Worm (Caenorhabditis elegans) whole organism, L1 larva: ENCODE measurements around the gene clec-179.

Source experiments
- C16A3.4 ChIP-seq: fragments of 150-350 bp; optimal IDR thresholded peaks from 2 replicates; lab custom pipeline; 2014; ENCODE audit warnings: missing biosample characterization, missing genetic modification characterization
- C34B4.2 ChIP-seq: sonication (generic microtip); optimal IDR thresholded peaks from 2 replicates; lab custom pipeline; 2017; ENCODE audit warnings: mild to moderate bottlenecking, missing genetic modification characterization, missing compliant biosample characterization
- F16B12.6 ChIP-seq: fragments of 150-350 bp; optimal IDR thresholded peaks from 2 replicates; lab custom pipeline; 2014; ENCODE audit warnings: missing biosample characterization, missing genetic modification characterization
- aha-1 ChIP-seq: fragments of 150-350 bp; optimal IDR thresholded peaks from 2 replicates; lab custom pipeline; 2014; ENCODE audit warnings: missing biosample characterization, missing genetic modification characterization
- aly-2 ChIP-seq: fragments of 150-350 bp; optimal IDR thresholded peaks from 2 replicates; lab custom pipeline; 2014; ENCODE audit warnings: missing biosample characterization, missing genetic modification characterization
- ama-1 ChIP-seq: fragments of 150-350 bp; optimal IDR thresholded peaks from 2 replicates; lab custom pipeline; 2014
- blmp-1 ChIP-seq: fragments of 150-350 bp; optimal IDR thresholded peaks from 2 replicates; lab custom pipeline; 2014; ENCODE audit warnings: missing biosample characterization, missing genetic modification characterization
- ceh-63 ChIP-seq: fragments of 200-800 bp; sonication (Bioruptor generic); optimal IDR thresholded peaks from 2 replicates; lab custom pipeline; 2018; ENCODE audit warnings: mild to moderate bottlenecking, missing genetic modification characterization, missing compliant biosample characterization
- ceh-82 ChIP-seq, 3 experiments: fragments of 150-350 bp in 1 of 3; sonication (generic microtip) in 2 of 3; optimal IDR thresholded peaks; 2 replicates each; lab custom pipeline; 2014 to 2017; ENCODE audit warnings: missing biosample characterization in 3 of 3, missing genetic modification characterization in 3 of 3
- ceh-88 ChIP-seq: fragments of 200-800 bp; sonication (Bioruptor generic); IDR thresholded peaks from 2 replicates; pipeline ENCODE4 v1.3.6; 2022; ENCODE audit warnings: missing genetic modification characterization, missing compliant biosample characterization
- ceh-90 ChIP-seq: sonication (generic microtip); optimal IDR thresholded peaks from 2 replicates; lab custom pipeline; 2016; ENCODE audit warnings: missing genetic modification characterization, missing compliant biosample characterization
- ces-1 ChIP-seq: fragments of 150-350 bp; optimal IDR thresholded peaks from 2 replicates; lab custom pipeline; 2014; ENCODE audit warnings: missing biosample characterization, missing genetic modification reagents, missing genetic modification characterization
- dpl-1 ChIP-seq, 3 experiments: fragments of 150-350 bp in 2 of 3; sonication (generic microtip) in 1 of 3; optimal IDR thresholded peaks; 2 replicates each; lab custom pipeline; 2014 to 2017; ENCODE audit warnings: missing biosample characterization in 3 of 3, missing genetic modification characterization in 3 of 3, missing genetic modification reagents in 3 of 3
- dsc-1 ChIP-seq: sonication (generic microtip); optimal IDR thresholded peaks from 2 replicates; lab custom pipeline; 2016; ENCODE audit warnings: mild to moderate bottlenecking, missing genetic modification characterization, missing compliant biosample characterization
- efl-1 ChIP-seq, 4 experiments: fragments of 150-350 bp; optimal IDR thresholded peaks in 3 of 4; peaks in 1 of 4; 1 replicate in 1 of 4; 2 replicates in 3 of 4; lab custom pipeline; 2014; ENCODE audit warnings: missing biosample characterization in 2 of 4, missing genetic modification characterization in 2 of 4, missing genetic modification reagents in 2 of 4
- efl-3 ChIP-seq: fragments of 200-800 bp; sonication (Bioruptor generic); optimal IDR thresholded peaks from 2 replicates; lab custom pipeline; 2018; ENCODE audit warnings: mild to moderate bottlenecking, missing genetic modification characterization, missing compliant biosample characterization
- egl-13 ChIP-seq: sonication (generic microtip); optimal IDR thresholded peaks from 2 replicates; lab custom pipeline; 2016; ENCODE audit warnings: missing genotype, missing genetic modification reagents, missing genetic modification characterization, missing compliant biosample characterization
- egl-27 ChIP-seq, 2 experiments: fragments of 150-350 bp in 1 of 2; sonication (generic microtip); optimal IDR thresholded peaks; 3 replicates each; lab custom pipeline; 2017 to 2018; ENCODE audit warnings: missing biosample characterization in 2 of 2, missing genetic modification characterization in 2 of 2, missing genetic modification reagents in 2 of 2
- elt-2 ChIP-seq: sonication (generic microtip); optimal IDR thresholded peaks from 2 replicates; lab custom pipeline; 2016; ENCODE audit warnings: missing genetic modification characterization, mild to moderate bottlenecking, inconsistent platforms, missing compliant biosample characterization, missing genetic modification reagents
- elt-3 ChIP-seq, 6 experiments: fragments of 150-350 bp in 1 of 6; sonication (generic microtip); optimal IDR thresholded peaks; 2 replicates each; lab custom pipeline; 2017 to 2018; ENCODE audit warnings: missing biosample characterization in 6 of 6, missing genetic modification characterization in 6 of 6, inconsistent platforms in 1 of 6
- hpl-2 ChIP-seq: fragments of 150-350 bp; optimal IDR thresholded peaks from 2 replicates; lab custom pipeline; 2014; ENCODE audit warnings: missing biosample characterization, missing genetic modification reagents, missing genetic modification characterization
- irx-1 ChIP-seq: sonication (generic microtip); optimal IDR thresholded peaks from 2 replicates; lab custom pipeline; 2016; ENCODE audit warnings: missing genetic modification characterization, missing compliant biosample characterization
- isw-1 ChIP-seq: fragments of 200-800 bp; sonication (Bioruptor generic); IDR thresholded peaks from 2 replicates; pipeline ENCODE4 v1.3.6; 2022; ENCODE audit warnings: missing genetic modification characterization, missing compliant biosample characterization
- jun-1 ChIP-seq: fragments of 150-350 bp; optimal IDR thresholded peaks from 2 replicates; lab custom pipeline; 2014; ENCODE audit warnings: missing biosample characterization, missing genetic modification reagents, missing genetic modification characterization
- lin-13 ChIP-seq: fragments of 150-350 bp; optimal IDR thresholded peaks from 2 replicates; lab custom pipeline; 2014; ENCODE audit warnings: missing biosample characterization, missing genetic modification reagents, missing genetic modification characterization
- lin-14 ChIP-seq: fragments of 200-800 bp; sonication (Bioruptor generic); optimal IDR thresholded peaks from 2 replicates; lab custom pipeline; 2018; ENCODE audit warnings: mild to moderate bottlenecking, missing genetic modification characterization, moderate library complexity, missing compliant biosample characterization
- lin-15B ChIP-seq: fragments of 150-350 bp; sonication (generic microtip); optimal IDR thresholded peaks from 3 replicates; lab custom pipeline; 2014; ENCODE audit warnings: missing biosample characterization, missing genetic modification characterization
- lin-35 ChIP-seq, 2 experiments: fragments of 150-350 bp; optimal IDR thresholded peaks; 2 replicates each; lab custom pipeline; 2014; ENCODE audit warnings: missing biosample characterization in 2 of 2, missing genetic modification characterization in 2 of 2, missing genetic modification reagents in 2 of 2
- lir-3 ChIP-seq: sonication (generic microtip); optimal IDR thresholded peaks from 2 replicates; lab custom pipeline; 2016; ENCODE audit warnings: mild to moderate bottlenecking, missing genetic modification characterization, moderate library complexity, missing compliant biosample characterization; ENCODE audit not compliant: poor library complexity
- mdl-1 ChIP-seq, 2 experiments: fragments of 150-350 bp; optimal IDR thresholded peaks; 2 replicates each; lab custom pipeline; 2014 to 2017; ENCODE audit warnings: missing biosample characterization in 2 of 2, missing genetic modification characterization in 2 of 2, inconsistent platforms in 1 of 2
- nhr-11 ChIP-seq: fragments of 150-350 bp; optimal IDR thresholded peaks from 2 replicates; lab custom pipeline; 2014; ENCODE audit warnings: missing biosample characterization, missing genetic modification characterization
- nhr-20 ChIP-seq: sonication (generic microtip); optimal IDR thresholded peaks from 2 replicates; lab custom pipeline; 2016; ENCODE audit warnings: mild to moderate bottlenecking, missing genetic modification characterization, missing compliant biosample characterization
- nhr-237 ChIP-seq: fragments of 150-350 bp; optimal IDR thresholded peaks from 2 replicates; lab custom pipeline; 2014; ENCODE audit warnings: missing biosample characterization, missing genetic modification characterization
- nhr-71 ChIP-seq: sonication (generic microtip); optimal IDR thresholded peaks from 2 replicates; lab custom pipeline; 2016; ENCODE audit warnings: mild to moderate bottlenecking, missing genetic modification characterization, moderate library complexity, missing compliant biosample characterization
- nhr-76 ChIP-seq: sonication (generic microtip); optimal IDR thresholded peaks from 2 replicates; lab custom pipeline; 2017; ENCODE audit warnings: missing biosample characterization, missing genetic modification characterization
- nhr-77 ChIP-seq: fragments of 150-350 bp; optimal IDR thresholded peaks from 2 replicates; lab custom pipeline; 2014; ENCODE audit warnings: missing biosample characterization, missing genetic modification characterization
- nhr-84 ChIP-seq: sonication (generic microtip); optimal IDR thresholded peaks from 2 replicates; lab custom pipeline; 2017; ENCODE audit warnings: missing biosample characterization, missing genetic modification characterization
- nhr-85 ChIP-seq: sonication (generic microtip); peaks from one replicate; lab custom pipeline; 2016; ENCODE audit warnings: missing genetic modification characterization, inconsistent platforms, missing compliant biosample characterization
- pag-3 ChIP-seq: sonication (generic microtip); optimal IDR thresholded peaks from 2 replicates; lab custom pipeline; 2017; ENCODE audit warnings: missing genetic modification characterization, mild to moderate bottlenecking, missing compliant biosample characterization, antibody characterized with exemption, borderline replicate concordance; ENCODE audit not compliant: insufficient read depth
- pax-3 ChIP-seq: fragments of 200-800 bp; sonication (Bioruptor generic); optimal IDR thresholded peaks from 2 replicates; lab custom pipeline; 2018; ENCODE audit warnings: mild to moderate bottlenecking, missing genetic modification characterization, moderate library complexity, missing compliant biosample characterization
- rnt-1 ChIP-seq: sonication (generic microtip); optimal IDR thresholded peaks from 2 replicates; lab custom pipeline; 2016; ENCODE audit warnings: mild to moderate bottlenecking, missing genetic modification characterization, moderate library complexity, missing compliant biosample characterization
- snu-23 ChIP-seq: sonication (generic microtip); optimal IDR thresholded peaks from 2 replicates; lab custom pipeline; 2016; ENCODE audit warnings: missing genetic modification characterization, missing compliant biosample characterization
- sptf-1 ChIP-seq: fragments of 150-350 bp; optimal IDR thresholded peaks from 2 replicates; lab custom pipeline; 2014; ENCODE audit warnings: missing biosample characterization, missing genetic modification characterization
- swsn-7 ChIP-seq: sonication (generic microtip); optimal IDR thresholded peaks from 2 replicates; lab custom pipeline; 2016; ENCODE audit warnings: missing genetic modification characterization, missing compliant biosample characterization
- tbx-2 ChIP-seq: sonication (generic microtip); optimal IDR thresholded peaks from 2 replicates; lab custom pipeline; 2016; ENCODE audit warnings: missing genetic modification characterization, missing compliant biosample characterization
- tlp-1 ChIP-seq: fragments of 150-350 bp; optimal IDR thresholded peaks from 2 replicates; lab custom pipeline; 2014; ENCODE audit warnings: missing biosample characterization, missing genetic modification characterization
- vab-15 ChIP-seq: sonication (generic microtip); optimal IDR thresholded peaks from 2 replicates; lab custom pipeline; 2017; ENCODE audit warnings: missing genotype, mild to moderate bottlenecking, missing genetic modification characterization, missing compliant biosample characterization
- xbp-1 ChIP-seq: sonication (generic microtip); optimal IDR thresholded peaks from 2 replicates; lab custom pipeline; 2016; ENCODE audit warnings: missing genetic modification characterization, missing compliant biosample characterization
- zag-1 ChIP-seq: fragments of 150-350 bp; optimal IDR thresholded peaks from 2 replicates; lab custom pipeline; 2014; ENCODE audit warnings: missing biosample characterization, missing genetic modification characterization
- zip-4 ChIP-seq: fragments of 200-800 bp; sonication (Bioruptor generic); optimal IDR thresholded peaks from 2 replicates; lab custom pipeline; 2018; ENCODE audit warnings: mild to moderate bottlenecking, missing genetic modification characterization, moderate library complexity, missing compliant biosample characterization
- ztf-11 ChIP-seq, 2 experiments: sonication (generic microtip); optimal IDR thresholded peaks; 2 replicates each; lab custom pipeline; 2016 to 2017; ENCODE audit warnings: missing genetic modification characterization in 2 of 2, missing biosample characterization in 1 of 2, missing compliant biosample characterization in 1 of 2
- ztf-4 ChIP-seq: fragments of 150-350 bp; optimal IDR thresholded peaks from 2 replicates; lab custom pipeline; 2014; ENCODE audit warnings: missing biosample characterization, missing genetic modification characterization

Gene clec-179

DNA sequence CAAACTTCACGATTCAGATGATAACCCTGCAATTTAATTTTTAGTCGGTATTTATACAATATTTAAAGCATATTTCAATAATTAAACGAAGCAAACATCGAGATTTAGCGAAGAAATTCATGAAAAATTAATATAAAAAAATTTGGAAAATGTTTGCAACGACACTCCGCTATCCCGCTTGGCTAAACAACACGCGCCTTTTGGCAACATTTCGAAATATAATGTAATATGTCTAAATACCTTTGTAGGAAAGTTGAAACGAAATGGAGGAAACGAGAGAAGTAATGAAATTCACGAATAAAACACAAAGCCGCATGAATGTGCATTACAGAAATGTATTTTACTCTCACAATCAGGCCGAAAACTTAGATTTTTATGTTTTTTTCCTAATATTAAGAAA, 18.8 kb downstream of the clec-179 start, which contains the start of gene rpc-1 (continued):
- peak; percentile 50 to 79 for TF ChIP-seq efl-1 (optimal IDR thresholded peaks at IDR 0.05; lab: Kevin White, UChicago)
- peak; percentile 74 to 98 for TF ChIP-seq efl-1 (GFP tag; optimal IDR thresholded peaks at IDR 0.05 in 1 of 2; lab: Kevin White, UChicago)
- peak; percentile 30 for TF ChIP-seq snu-23
- no peak for TF ChIP-seq vab-15 (tag; lab: Kevin White, UChicago)
- TF ChIP-seq isw-1 (GFP tag; lab: Robert Waterston, UW), result no peak
- TF ChIP-seq C16A3.4 (tag; lab: Kevin White, UChicago), result peak; percentile 12
- no peak for TF ChIP-seq egl-27 (tag; optimal IDR thresholded peaks at IDR 0.05; lab: Kevin White, UChicago)
- TF ChIP-seq nhr-84, result no peak
- TF ChIP-seq rnt-1, result peak; percentile 9
- no peak for TF ChIP-seq ces-1 (GFP tag; lab: Kevin White, UChicago)
- TF ChIP-seq xbp-1 (tag; lab: Kevin White, UChicago), result no peak
- TF ChIP-seq nhr-76 (tag; lab: Kevin White, UChicago), result no peak
- TF ChIP-seq elt-2 (tag; lab: Kevin White, UChicago), result no peak
- peak in 1 of 6 experiments; percentile 3 for TF ChIP-seq elt-3 (tag; optimal IDR thresholded peaks at IDR 0.05; lab: Kevin White, UChicago)
- TF ChIP-seq jun-1 (tag; lab: Kevin White, UChicago), result no peak
- no peak for TF ChIP-seq lir-3
- TF ChIP-seq lin-15B, result peak; percentile 42
- peak; percentile 47 to 90 for TF ChIP-seq lin-35 (GFP tag; optimal IDR thresholded peaks at IDR 0.05; lab: Kevin White, UChicago)
- TF ChIP-seq F16B12.6 (tag; lab: Kevin White, UChicago), result peak; percentile 47
- no peak for TF ChIP-seq ceh-88 (GFP tag; lab: Robert Waterston, UW)
- TF ChIP-seq irx-1, result no peak
- no peak for TF ChIP-seq efl-3 (GFP tag; lab: Kevin White, UChicago)
- TF ChIP-seq nhr-20 (tag; lab: Kevin White, UChicago), result peak; percentile 39
- no peak for TF ChIP-seq pax-3 (tag; lab: Kevin White, UChicago)
- no peak for TF ChIP-seq lin-14 (GFP tag; lab: Kevin White, UChicago)
- no peak for TF ChIP-seq dsc-1 (tag; lab: Kevin White, UChicago)
- TF ChIP-seq ztf-4 (tag; lab: Kevin White, UChicago), result no peak
- TF ChIP-seq tbx-2, result peak; percentile 22
- TF ChIP-seq zip-4 (GFP tag; lab: Kevin White, UChicago), result no peak
- TF ChIP-seq pag-3 (tag; lab: Kevin White, UChicago), result no peak
- no peak for TF ChIP-seq aha-1 (tag; lab: Kevin White, UChicago)
- TF ChIP-seq sptf-1 (tag; lab: Kevin White, UChicago), result no peak
- no peak for TF ChIP-seq nhr-85 (tag; lab: Kevin White, UChicago)
- TF ChIP-seq tlp-1 (tag; lab: Kevin White, UChicago), result no peak
- no peak for TF ChIP-seq egl-13 (tag; lab: Kevin White, UChicago)
- no peak for TF ChIP-seq ceh-90 (tag; lab: Kevin White, UChicago)
- TF ChIP-seq ceh-63 (GFP tag; lab: Kevin White, UChicago), result no peak
- TF ChIP-seq swsn-7 (tag; lab: Kevin White, UChicago), result peak; percentile 4
- no peak for TF ChIP-seq ama-1 (lab: Kevin White, UChicago)
- no peak for TF ChIP-seq ztf-11 (tag; optimal IDR thresholded peaks at IDR 0.05; lab: Kevin White, UChicago)
- no peak for TF ChIP-seq mdl-1 (tag; optimal IDR thresholded peaks at IDR 0.05; lab: Kevin White, UChicago)
- TF ChIP-seq C34B4.2 (tag; lab: Kevin White, UChicago), result no peak
- TF ChIP-seq nhr-71 (tag; lab: Kevin White, UChicago), result peak; percentile 42
- TF ChIP-seq dpl-1 (GFP tag; optimal IDR thresholded peaks at IDR 0.05; lab: Kevin White, UChicago), result peak; percentile 55 to 80 (median 76)
- TF ChIP-seq hpl-2 (GFP tag; lab: Kevin White, UChicago), result no peak
- no peak for TF ChIP-seq nhr-11 (tag; lab: Kevin White, UChicago)
- no peak for TF ChIP-seq aly-2 (tag; lab: Kevin White, UChicago)
- TF ChIP-seq nhr-237 (tag; lab: Kevin White, UChicago), result no peak
- TF ChIP-seq lin-13 (GFP tag; lab: Kevin White, UChicago), result no peak
- peak; percentile 8 to 43 (median 39) for TF ChIP-seq ceh-82 (tag; optimal IDR thresholded peaks at IDR 0.05; lab: Kevin White, UChicago)
- no peak for TF ChIP-seq zag-1 (tag; lab: Kevin White, UChicago)
- no peak for TF ChIP-seq nhr-77
- peak; percentile 40 for TF ChIP-seq blmp-1 (tag; lab: Kevin White, UChicago)
